Worm (Caenorhabditis elegans): Measurements from ENCODE around the gene C17G10.6.
"Not testable (repeated sequence)": the region's sequence is repeated elsewhere in the genome, so short reads cannot be mapped to it uniquely, and the experiment has no call there.

- not testable (repeated sequence) for TF ChIP-seq egl-27 (tag; optimal IDR thresholded peaks at IDR 0.05); zag-1 (tag; optimal IDR thresholded peaks at IDR 0.05); ztf-4 (tag; optimal IDR thresholded peaks at IDR 0.05); fkh-10 (GFP tag; optimal IDR thresholded peaks at IDR 0.05); ceh-16 (tag; optimal IDR thresholded peaks at IDR 0.05); fos-1 (tag; optimal IDR thresholded peaks at IDR 0.05); elt-1 (tag; optimal IDR thresholded peaks at IDR 0.05); ztf-11 (tag; optimal IDR thresholded peaks at IDR 0.05); nhr-25 (tag; optimal IDR thresholded peaks at IDR 0.05); nhr-28 (tag; optimal IDR thresholded peaks at IDR 0.05); elt-2 (tag; optimal IDR thresholded peaks at IDR 0.05); mml-1 (tag; optimal IDR thresholded peaks at IDR 0.05)
These were observed 19.4 kb upstream of the C17G10.6 start, which contains the start of the genes eif-3.L and npl-4.2 for ce11 chrII:5622383-5622939.
